Fruit fly (Drosophila melanogaster) whole organism, embryonic: ENCODE data around the gene gro.
A peak's percentile ranks its signal among the peaks of the same experiment; 100 is the strongest.

Experiments used
- Antp ChIP-seq: fragments of 200-800 bp; sonication (Bioruptor generic); optimal IDR thresholded peaks from 3 replicates; lab custom pipeline; 2016; ENCODE audit warnings: missing biosample characterization, missing genetic modification characterization
- CG10209 ChIP-seq: fragments of 200-800 bp; sonication (Bioruptor generic); optimal IDR thresholded peaks from 3 replicates; lab custom pipeline; 2017; ENCODE audit warnings: missing biosample characterization, mild to moderate bottlenecking, missing genetic modification characterization, missing genetic modification reagents
- CG10431 ChIP-seq: fragments of 200-800 bp; sonication (Bioruptor generic); optimal IDR thresholded peaks from 3 replicates; lab custom pipeline; 2018; ENCODE audit warnings: missing biosample characterization, mild to moderate bottlenecking, missing genetic modification characterization
- CG11695 ChIP-seq: fragments of 200-800 bp; sonication (Bioruptor generic); IDR thresholded peaks from 3 replicates; pipeline ENCODE4 v1.3.6; 2022; ENCODE audit warnings: missing biosample characterization, missing genetic modification characterization
- CG12104 ChIP-seq: fragments of 200-800 bp; sonication (Bioruptor generic); optimal IDR thresholded peaks from 3 replicates; lab custom pipeline; 2016; ENCODE audit warnings: missing biosample characterization, missing genetic modification characterization
- CG12236 ChIP-seq: fragments of 200-800 bp; sonication (Bioruptor generic); optimal IDR thresholded peaks from 2 replicates; lab custom pipeline; 2016; ENCODE audit warnings: missing biosample characterization, missing genetic modification characterization
- CG12299 ChIP-seq: fragments of 200-800 bp; sonication (Bioruptor generic); optimal IDR thresholded peaks from 2 replicates; lab custom pipeline; 2018; ENCODE audit warnings: missing biosample characterization, mild to moderate bottlenecking, missing genetic modification characterization
- CG12769 ChIP-seq: fragments of 200-800 bp; sonication (Bioruptor generic); optimal IDR thresholded peaks from 2 replicates; lab custom pipeline; 2019; ENCODE audit warnings: missing biosample characterization, mild to moderate bottlenecking, missing genetic modification characterization, moderate library complexity
- CG13296 ChIP-seq: fragments of 200-800 bp; sonication (Bioruptor generic); optimal IDR thresholded peaks from 3 replicates; lab custom pipeline; 2018; ENCODE audit warnings: missing biosample characterization, mild to moderate bottlenecking, missing genetic modification characterization
- CG13624 ChIP-seq: fragments of 200-800 bp; sonication (Bioruptor generic); optimal IDR thresholded peaks from 2 replicates; lab custom pipeline; 2016; ENCODE audit warnings: missing biosample characterization, missing genetic modification characterization
- CG14710 ChIP-seq: fragments of 200-800 bp; sonication (Bioruptor generic); optimal IDR thresholded peaks from 3 replicates; lab custom pipeline; 2019; ENCODE audit warnings: missing biosample characterization, mild to moderate bottlenecking, missing genetic modification characterization, moderate library complexity
- CG15514 ChIP-seq: fragments of 200-800 bp; sonication (Bioruptor generic); optimal IDR thresholded peaks from 3 replicates; lab custom pipeline; 2017; ENCODE audit warnings: missing biosample characterization, missing genetic modification characterization, mild to moderate bottlenecking, moderate library complexity, missing genetic modification reagents
- CG1792 ChIP-seq: fragments of 200-800 bp; sonication (Bioruptor generic); optimal IDR thresholded peaks from 2 replicates; lab custom pipeline; 2016; ENCODE audit warnings: missing biosample characterization, missing genetic modification characterization
- CG1832 ChIP-seq: fragments of 200-800 bp; sonication (Bioruptor generic); optimal IDR thresholded peaks from 2 replicates; lab custom pipeline; 2017; ENCODE audit warnings: missing biosample characterization, mild to moderate bottlenecking, missing genetic modification characterization, inconsistent platforms
- CG3065 ChIP-seq: fragments of 200-800 bp; sonication (Bioruptor generic); optimal IDR thresholded peaks from 2 replicates; lab custom pipeline; 2016; ENCODE audit warnings: missing biosample characterization, missing genetic modification characterization
- CG32767 ChIP-seq: fragments of 200-800 bp; sonication (Bioruptor generic); IDR thresholded peaks from 2 replicates; pipeline ENCODE4 v1.3.6; 2022; ENCODE audit warnings: missing biosample characterization, missing genetic modification characterization
- CG4328 ChIP-seq: fragments of 200-800 bp; sonication (Bioruptor generic); optimal IDR thresholded peaks from 3 replicates; lab custom pipeline; 2017; ENCODE audit warnings: missing biosample characterization, missing genetic modification reagents, missing genetic modification characterization
- CG4404 ChIP-seq: fragments of 200-800 bp; sonication (Bioruptor generic); IDR thresholded peaks from 2 replicates; pipeline ENCODE4 v1.3.6; 2022; ENCODE audit warnings: missing biosample characterization, missing genetic modification characterization
- CG4707 ChIP-seq: fragments of 200-800 bp; sonication (Bioruptor generic); optimal IDR thresholded peaks from 2 replicates; lab custom pipeline; 2018; ENCODE audit warnings: missing biosample characterization, mild to moderate bottlenecking, missing genetic modification characterization, moderate library complexity
- CG4730 ChIP-seq: fragments of 200-800 bp; sonication (Bioruptor generic); IDR thresholded peaks from 2 replicates; pipeline ENCODE4 v1.3.6; 2022; ENCODE audit warnings: missing biosample characterization, missing genetic modification characterization
- CG6765 ChIP-seq: fragments of 200-800 bp; sonication (Bioruptor generic); optimal IDR thresholded peaks from 3 replicates; lab custom pipeline; 2017; ENCODE audit warnings: missing biosample characterization, mild to moderate bottlenecking, missing genetic modification characterization
- CG7963 ChIP-seq: fragments of 200-800 bp; sonication (Bioruptor generic); IDR thresholded peaks from 3 replicates; pipeline ENCODE4 v1.3.6; 2022; ENCODE audit warnings: missing biosample characterization, missing genetic modification characterization; ENCODE audit not compliant: partially characterized antibody
- CG9727 ChIP-seq: fragments of 200-800 bp; sonication (Bioruptor generic); optimal IDR thresholded peaks from 3 replicates; lab custom pipeline; 2017; ENCODE audit warnings: missing biosample characterization, mild to moderate bottlenecking, missing genetic modification characterization
- Camta ChIP-seq: fragments of 200-800 bp; sonication (Bioruptor generic); optimal IDR thresholded peaks from 2 replicates; lab custom pipeline; 2016; ENCODE audit warnings: missing biosample characterization, missing genetic modification characterization
- ERR ChIP-seq: fragments of 200-800 bp; sonication (Bioruptor generic); optimal IDR thresholded peaks from 2 replicates; lab custom pipeline; 2016; ENCODE audit warnings: missing biosample characterization, missing genetic modification characterization
- Elba2 ChIP-seq: fragments of 200-800 bp; sonication (Bioruptor generic); optimal IDR thresholded peaks from 3 replicates; lab custom pipeline; 2016; ENCODE audit warnings: missing biosample characterization, missing genetic modification characterization
- Ets65A ChIP-seq: fragments of 200-800 bp; sonication (Bioruptor generic); peaks from one replicate; lab custom pipeline; 2016; ENCODE audit warnings: missing biosample characterization, missing genetic modification characterization
- GATAe ChIP-seq: fragments of 200-800 bp; sonication (Bioruptor generic); conservative IDR thresholded peaks from 2 replicates; pipeline ENCODE4 v1.3.6; 2022; ENCODE audit warnings: missing biosample characterization, missing genetic modification characterization
- Mes4 ChIP-seq: fragments of 200-800 bp; sonication (Bioruptor generic); optimal IDR thresholded peaks from 2 replicates; lab custom pipeline; 2016; ENCODE audit warnings: missing biosample characterization, missing genetic modification characterization
- NC2β ChIP-seq: fragments of 200-800 bp; sonication (Bioruptor generic); optimal IDR thresholded peaks from 2 replicates; lab custom pipeline; 2016; ENCODE audit warnings: missing biosample characterization, missing genetic modification characterization
- Trl ChIP-seq, 3 experiments: fragments of >200 bp in 2 of 3; fragments of 200-800 bp in 1 of 3; sonication (Bioruptor generic) in 1 of 3; optimal IDR thresholded peaks; 2 replicates in 1 of 3; 3 replicates in 2 of 3; lab custom pipeline; 2016 to 2017; ENCODE audit warnings: missing biosample characterization in 1 of 3, missing genetic modification characterization in 1 of 3
- eve ChIP-seq, 2 experiments: fragments of >200 bp; optimal IDR thresholded peaks; 2 replicates each; lab custom pipeline; 2017; ENCODE audit warnings: missing biosample characterization in 2 of 2, missing genetic modification characterization in 2 of 2
- fd102C ChIP-seq: fragments of 200-800 bp; sonication (Bioruptor generic); optimal IDR thresholded peaks from 2 replicates; lab custom pipeline; 2018; ENCODE audit warnings: missing biosample characterization, mild to moderate bottlenecking, missing genetic modification characterization, moderate library complexity
- gcm ChIP-seq: fragments of 200-800 bp; sonication (Bioruptor generic); optimal IDR thresholded peaks from 2 replicates; lab custom pipeline; 2019; ENCODE audit warnings: missing biosample characterization, mild to moderate bottlenecking, missing genetic modification characterization, moderate library complexity
- gfzf ChIP-seq: fragments of 200-800 bp; sonication (Bioruptor generic); optimal IDR thresholded peaks from 2 replicates; lab custom pipeline; 2016; ENCODE audit warnings: missing biosample characterization, mild to moderate bottlenecking, missing genetic modification characterization, moderate library complexity
- gsb-n ChIP-seq: fragments of 200-800 bp; sonication (Bioruptor generic); optimal IDR thresholded peaks from 3 replicates; lab custom pipeline; 2018; ENCODE audit warnings: missing biosample characterization, mild to moderate bottlenecking, missing genetic modification characterization
- lab ChIP-seq: fragments of 200-800 bp; sonication (Bioruptor generic); optimal IDR thresholded peaks from 3 replicates; lab custom pipeline; 2017; ENCODE audit warnings: missing biosample characterization, missing genetic modification characterization, mild to moderate bottlenecking, moderate library complexity, missing genetic modification reagents
- lov ChIP-seq, 2 experiments: fragments of 200-800 bp in 1 of 2; fragments of >200 bp in 1 of 2; sonication (Bioruptor generic) in 1 of 2; IDR thresholded peaks in 1 of 2; optimal IDR thresholded peaks in 1 of 2; 2 replicates in 1 of 2; 3 replicates in 1 of 2; pipeline versions ENCODE4 v1.3.6 to Lab custom; 2017 to 2022; ENCODE audit warnings: missing biosample characterization in 1 of 2, missing genetic modification characterization in 1 of 2
- mirr ChIP-seq: fragments of 200-800 bp; sonication (Bioruptor generic); optimal IDR thresholded peaks from 3 replicates; lab custom pipeline; 2018; ENCODE audit warnings: missing biosample characterization, mild to moderate bottlenecking, missing genetic modification characterization
- nom ChIP-seq: fragments of 200-800 bp; sonication (Bioruptor generic); optimal IDR thresholded peaks from 2 replicates; lab custom pipeline; 2017; ENCODE audit warnings: missing biosample characterization, missing genetic modification characterization, mild to moderate bottlenecking, moderate library complexity, missing genetic modification reagents
- pho ChIP-seq: fragments of 200-800 bp; sonication (Bioruptor generic); optimal IDR thresholded peaks from 2 replicates; lab custom pipeline; 2016; ENCODE audit warnings: missing biosample characterization, missing genetic modification characterization
- pum ChIP-seq: fragments of 200-800 bp; sonication (Bioruptor generic); optimal IDR thresholded peaks from 2 replicates; lab custom pipeline; 2016; ENCODE audit warnings: missing biosample characterization, missing genetic modification characterization
- salm ChIP-seq: fragments of 200-800 bp; sonication (Bioruptor generic); optimal IDR thresholded peaks from 2 replicates; lab custom pipeline; 2018; ENCODE audit warnings: missing biosample characterization, mild to moderate bottlenecking, missing genetic modification characterization
- seq ChIP-seq: fragments of 200-800 bp; sonication (Bioruptor generic); IDR thresholded peaks from 2 replicates; pipeline ENCODE4 v1.3.6; 2022; ENCODE audit warnings: missing biosample characterization, missing genetic modification characterization
- sim ChIP-seq: fragments of 200-800 bp; sonication (Bioruptor generic); IDR thresholded peaks from 2 replicates; pipeline ENCODE4 v1.3.6; 2022; ENCODE audit warnings: missing biosample characterization, missing genetic modification characterization
- sob ChIP-seq: fragments of 200-800 bp; sonication (Bioruptor generic); IDR thresholded peaks from 2 replicates; pipeline ENCODE4 v1.3.6; 2022; ENCODE audit warnings: missing biosample characterization, missing genetic modification characterization
- tin ChIP-seq: fragments of 200-800 bp; sonication (Bioruptor generic); optimal IDR thresholded peaks from 3 replicates; lab custom pipeline; 2016; ENCODE audit warnings: missing biosample characterization, missing genetic modification characterization
- toy ChIP-seq: fragments of 200-800 bp; sonication (Bioruptor generic); IDR thresholded peaks from 2 replicates; pipeline ENCODE4 v1.3.6; 2022; ENCODE audit warnings: missing biosample characterization, missing genetic modification characterization
- vnd ChIP-seq: fragments of 200-800 bp; sonication (Bioruptor generic); IDR thresholded peaks from 3 replicates; pipeline ENCODE4 v1.3.6; 2022; ENCODE audit warnings: missing biosample characterization, missing genetic modification characterization; ENCODE audit not compliant: partially characterized antibody
- vvl ChIP-seq: fragments of 200-800 bp; sonication (Bioruptor generic); IDR thresholded peaks from 2 replicates; pipeline ENCODE4 v1.3.6; 2022; ENCODE audit warnings: missing biosample characterization, missing genetic modification characterization

The gro gene

dm6 chr3R:26011542-26011941, 30.0 kb upstream of the gro start (continued):
- TF ChIP-seq CG12769 (tag; lab: Kevin White, UChicago), result peak; percentile 11
- no peak for TF ChIP-seq Antp (GFP tag; lab: Kevin White, UChicago)
- peak; percentile 54 for TF ChIP-seq CG9727 (GFP tag; lab: Kevin White, UChicago)
- peak; percentile 24 for TF ChIP-seq CG12299
- no peak for TF ChIP-seq pum (GFP tag; lab: Kevin White, UChicago)
- no peak for TF ChIP-seq CG4328 (GFP tag; lab: Kevin White, UChicago)
- TF ChIP-seq Mes4 (GFP tag; lab: Kevin White, UChicago), result no peak
- TF ChIP-seq CG12236 (GFP tag; lab: Kevin White, UChicago), result peak; percentile 44
- no peak for TF ChIP-seq vnd (GFP tag; lab: Robert Waterston, UW)
- no peak for TF ChIP-seq CG6765
- no peak for TF ChIP-seq tin
- TF ChIP-seq sim (GFP tag; lab: Robert Waterston, UW), result no peak
- TF ChIP-seq CG10209, result peak; percentile 19
- no peak for TF ChIP-seq Camta (GFP tag; lab: Kevin White, UChicago)
- no peak for TF ChIP-seq pho (GFP tag; lab: Kevin White, UChicago)
- no peak for TF ChIP-seq CG4730 (GFP tag; lab: Robert Waterston, UW)
- TF ChIP-seq lov (optimal IDR thresholded peaks at IDR 0.05; lab: Kevin White, UChicago), result no peak
- TF ChIP-seq lov (GFP tag; IDR thresholded peaks at IDR 0.05; lab: Robert Waterston, UW), result 0 out of 3 replicates have a peak, but pooled peaks have one; percentile 5
- TF ChIP-seq eve (GFP tag; optimal IDR thresholded peaks at IDR 0.05; lab: Kevin White, UChicago), result no peak
- TF ChIP-seq nom (GFP tag; lab: Kevin White, UChicago), result peak; percentile 25
- TF ChIP-seq salm (tag; lab: Kevin White, UChicago), result peak; percentile 30
- no peak for TF ChIP-seq CG13296 (GFP tag; lab: Kevin White, UChicago)
- TF ChIP-seq sob (GFP tag; lab: Robert Waterston, UW), result no peak
- peak; percentile 58 for TF ChIP-seq CG14710
- TF ChIP-seq CG12104, result no peak
- no peak for TF ChIP-seq Elba2
- peak; percentile 49 for TF ChIP-seq fd102C (GFP tag; lab: Kevin White, UChicago)
- peak; percentile 7 for TF ChIP-seq mirr (GFP tag; lab: Kevin White, UChicago)
- no peak for TF ChIP-seq toy
- TF ChIP-seq GATAe (GFP tag; lab: Robert Waterston, UW), result no peak
- no peak for TF ChIP-seq CG3065 (GFP tag; lab: Kevin White, UChicago)
- TF ChIP-seq CG1792, result no peak
- TF ChIP-seq CG15514 (GFP tag; lab: Kevin White, UChicago), result peak; percentile 1
- TF ChIP-seq ERR, result no peak
- peak; percentile 49 for TF ChIP-seq gsb-n (tag; lab: Kevin White, UChicago)
- no peak for TF ChIP-seq CG13624 (GFP tag; lab: Kevin White, UChicago)
- TF ChIP-seq CG1832, result no peak
- no peak for TF ChIP-seq CG7963 (GFP tag; lab: Robert Waterston, UW)
- peak; percentile 52 for TF ChIP-seq gcm (GFP tag; lab: Kevin White, UChicago)
- no peak for TF ChIP-seq Trl (optimal IDR thresholded peaks at IDR 0.05; lab: Kevin White, UChicago)
- TF ChIP-seq Trl (GFP tag; optimal IDR thresholded peaks at IDR 0.05; lab: Kevin White, UChicago), result no peak
- TF ChIP-seq seq (GFP tag; lab: Robert Waterston, UW), result no peak
- TF ChIP-seq NC2β (GFP tag; lab: Kevin White, UChicago), result peak; percentile 6
- TF ChIP-seq gfzf (GFP tag; lab: Kevin White, UChicago), result no peak
- TF ChIP-seq CG4404 (GFP tag; lab: Robert Waterston, UW), result no peak
- 0 out of 3 replicates have a peak, but pooled peaks have one; percentile 17 for TF ChIP-seq CG11695
- TF ChIP-seq vvl (GFP tag; lab: Robert Waterston, UW), result no peak
- TF ChIP-seq CG32767 (GFP tag; lab: Robert Waterston, UW), result no peak
- no peak for TF ChIP-seq Ets65A (GFP tag; lab: Kevin White, UChicago)
- TF ChIP-seq CG10431 (GFP tag; lab: Kevin White, UChicago), result peak; percentile 35
- TF ChIP-seq CG4707 (GFP tag; lab: Kevin White, UChicago), result peak; percentile 67
- peak; percentile 30 for TF ChIP-seq lab
